Fruit fly (Drosophila melanogaster): ENCODE results near the gene fusl.
A peak's percentile ranks its signal among the peaks of the same experiment; 100 is the strongest.

The fusl gene

dm6 chr2L:5372552-5372951, 34.7 kb upstream of the fusl start (continued):
- peak; percentile 53 for TF ChIP-seq CG9139 (GFP tag; optimal IDR thresholded peaks at IDR 0.05)
- TF ChIP-seq CG11762 (GFP tag; optimal IDR thresholded peaks at IDR 0.05; ENCODE audit: insufficient read depth) = peak; percentile 30
- no peak for TF ChIP-seq Sox15 (GFP tag; optimal IDR thresholded peaks at IDR 0.05)
- peak; percentile 55 for TF ChIP-seq pdm3 (GFP tag; optimal IDR thresholded peaks at IDR 0.05)
- TF ChIP-seq fd59A (GFP tag; optimal IDR thresholded peaks at IDR 0.05) = peak; percentile 77
- TF ChIP-seq dac (GFP tag; optimal IDR thresholded peaks at IDR 0.05) = no peak
- peak; percentile 14 for TF ChIP-seq CG16779 (tag; optimal IDR thresholded peaks at IDR 0.05)
- TF ChIP-seq vri (GFP tag; optimal IDR thresholded peaks at IDR 0.05) = no peak
- TF ChIP-seq Hr4 (GFP tag; optimal IDR thresholded peaks at IDR 0.05) = no peak
- TF ChIP-seq CG10669 (GFP tag; optimal IDR thresholded peaks at IDR 0.05) = peak; percentile 75
- peak; percentile 48 for TF ChIP-seq achi (GFP tag; optimal IDR thresholded peaks at IDR 0.05)
- TF ChIP-seq Gug (GFP tag; IDR thresholded peaks at IDR 0.05) = no peak
- peak; percentile 11 for TF ChIP-seq CG31627 (GFP tag; optimal IDR thresholded peaks at IDR 0.05)

- TF ChIP-seq cyc (GFP tag; optimal IDR thresholded peaks at IDR 0.05) (no peak), CG8632 (GFP tag; optimal IDR thresholded peaks at IDR 0.05) (no peak), svp (GFP tag) (peak; percentile 36), CG6808 (GFP tag; optimal IDR thresholded peaks at IDR 0.05) (no peak), CG6276 (GFP tag; optimal IDR thresholded peaks at IDR 0.05) (no peak), CG11902 (GFP tag; optimal IDR thresholded peaks at IDR 0.05) (no peak), CG34406 (GFP tag; optimal IDR thresholded peaks at IDR 0.05) (no peak), CG32006 (GFP tag; optimal IDR thresholded peaks at IDR 0.05) (no peak), CG7368 (GFP tag; optimal IDR thresholded peaks at IDR 0.05) (no peak), Ets21C (GFP tag; optimal IDR thresholded peaks at IDR 0.05) (no peak), pdm3 (GFP tag; optimal IDR thresholded peaks at IDR 0.05) (no peak), lz (GFP tag; optimal IDR thresholded peaks at IDR 0.05) (no peak), dac (GFP tag; optimal IDR thresholded peaks at IDR 0.05) (no peak), CG10669 (GFP tag; optimal IDR thresholded peaks at IDR 0.05) (no peak), Hr4 (GFP tag; optimal IDR thresholded peaks at IDR 0.05) (no peak), net (GFP tag; optimal IDR thresholded peaks at IDR 0.05) (no peak), eg (GFP tag; IDR thresholded peaks at IDR 0.05) (0 out of 3 replicates have a peak, but pooled peaks have one; percentile 7), spab (GFP tag; optimal IDR thresholded peaks at IDR 0.05) (no peak), Eip75B (GFP tag; optimal IDR thresholded peaks at IDR 0.05) (no peak), topi (GFP tag; optimal IDR thresholded peaks at IDR 0.05) (no peak), CG6854 (GFP tag; optimal IDR thresholded peaks at IDR 0.05) (no peak), CG1621 (tag; optimal IDR thresholded peaks at IDR 0.05) (no peak), Sox102F (GFP tag; optimal IDR thresholded peaks at IDR 0.05) (no peak), fd85E (GFP tag; optimal IDR thresholded peaks at IDR 0.05) (no peak), Eip93F (GFP tag; optimal IDR thresholded peaks at IDR 0.05) (no peak), dsx (GFP tag; optimal IDR thresholded peaks at IDR 0.05; ENCODE audit: poor library complexity, severe bottlenecking) (no peak), Eip78C (GFP tag) (peak; percentile 56)
These were observed 30.1 kb upstream of the fusl start for dm6 chr2L:5367983-5368382.

dm6 chr2L:5365841-5366240, 28.0 kb upstream of the fusl start:
- TF ChIP-seq svp (GFP tag) (peak; percentile 53), Eip93F (GFP tag; optimal IDR thresholded peaks at IDR 0.05) (no peak), fkh (GFP tag; optimal IDR thresholded peaks at IDR 0.05) (no peak), CG31627 (GFP tag; optimal IDR thresholded peaks at IDR 0.05) (peak; percentile 6)

dm6 chr2L:5362351-5362750, 24.5 kb upstream of the fusl start:
- TF ChIP-seq Sox102F (GFP tag; optimal IDR thresholded peaks at IDR 0.05) (no peak), CG6163 (GFP tag; IDR thresholded peaks at IDR 0.05) (no peak), Hr4 (GFP tag; optimal IDR thresholded peaks at IDR 0.05) (no peak), CG32006 (GFP tag; optimal IDR thresholded peaks at IDR 0.05) (no peak), Sox15 (GFP tag; optimal IDR thresholded peaks at IDR 0.05) (no peak), CG8119 (GFP tag; IDR thresholded peaks at IDR 0.05) (no peak), CG6808 (GFP tag; optimal IDR thresholded peaks at IDR 0.05) (no peak), CG31627 (GFP tag; optimal IDR thresholded peaks at IDR 0.05) (no peak)

All from whole organism, prepupa.